Fruit fly (Drosophila melanogaster) whole organism, prepupa: ENCODE results near the gene CG7860.

Experiments
- Blimp-1 ChIP-seq: fragments of 200-800 bp; sonication (Bioruptor generic); optimal IDR thresholded peaks from 3 replicates; lab custom pipeline; 2017; ENCODE audit warnings: missing biosample characterization, missing genetic modification characterization, mild to moderate bottlenecking, moderate library complexity, missing genetic modification reagents
- CG10631 ChIP-seq: fragments of 200-800 bp; sonication (Bioruptor generic); optimal IDR thresholded peaks from 2 replicates; lab custom pipeline; 2016; ENCODE audit warnings: missing biosample characterization, missing genetic modification characterization
- CG10669 ChIP-seq: fragments of 200-800 bp; sonication (Bioruptor generic); optimal IDR thresholded peaks from 3 replicates; lab custom pipeline; 2018; ENCODE audit warnings: missing biosample characterization, mild to moderate bottlenecking, missing genetic modification characterization, moderate library complexity
- CG11294 ChIP-seq: fragments of 200-800 bp; sonication (Bioruptor generic); IDR thresholded peaks from 2 replicates; pipeline ENCODE4 v1.3.6; 2022; ENCODE audit warnings: missing biosample characterization, missing genetic modification characterization
- CG11762 ChIP-seq: fragments of 200-800 bp; sonication (Bioruptor generic); optimal IDR thresholded peaks from 3 replicates; lab custom pipeline; 2016; ENCODE audit warnings: missing biosample characterization, missing genetic modification characterization; ENCODE audit not compliant: insufficient read depth
- CG11902 ChIP-seq: fragments of 200-800 bp; sonication (Bioruptor generic); optimal IDR thresholded peaks from 3 replicates; lab custom pipeline; 2016; ENCODE audit warnings: missing biosample characterization, missing genetic modification characterization
- CG1621 ChIP-seq: fragments of 200-800 bp; sonication (Bioruptor generic); optimal IDR thresholded peaks from 3 replicates; lab custom pipeline; 2018; ENCODE audit warnings: missing biosample characterization, mild to moderate bottlenecking, missing genetic modification characterization
- CG3032 ChIP-seq: fragments of 200-800 bp; optimal IDR thresholded peaks from 2 replicates; lab custom pipeline; 2019; ENCODE audit warnings: missing biosample characterization, mild to moderate bottlenecking, missing genetic modification characterization, moderate library complexity
- CG31627 ChIP-seq: fragments of 200-800 bp; sonication (Bioruptor generic); optimal IDR thresholded peaks from 3 replicates; lab custom pipeline; 2016; ENCODE audit warnings: missing biosample characterization, missing genetic modification characterization
- CG32006 ChIP-seq: fragments of 200-800 bp; sonication (Bioruptor generic); optimal IDR thresholded peaks from 3 replicates; lab custom pipeline; 2017; ENCODE audit warnings: missing biosample characterization, mild to moderate bottlenecking, missing genetic modification characterization
- CG34406 ChIP-seq: fragments of 200-800 bp; sonication (Bioruptor generic); optimal IDR thresholded peaks from 3 replicates; lab custom pipeline; 2016; ENCODE audit warnings: missing biosample characterization, missing genetic modification characterization
- CG3919 ChIP-seq: fragments of 200-800 bp; sonication (Bioruptor generic); optimal IDR thresholded peaks from 3 replicates; lab custom pipeline; 2016; ENCODE audit warnings: missing biosample characterization, missing genetic modification characterization
- CG4318 ChIP-seq: fragments of 200-800 bp; sonication (Bioruptor generic); optimal IDR thresholded peaks from 3 replicates; lab custom pipeline; 2017; ENCODE audit warnings: missing biosample characterization, mild to moderate bottlenecking, missing genetic modification characterization
- CG6792 ChIP-seq: fragments of 200-800 bp; sonication (Bioruptor generic); optimal IDR thresholded peaks from 3 replicates; lab custom pipeline; 2016; ENCODE audit warnings: missing biosample characterization, missing genetic modification characterization
- CG6808 ChIP-seq: fragments of 200-800 bp; sonication (Bioruptor generic); optimal IDR thresholded peaks from 3 replicates; lab custom pipeline; 2017; ENCODE audit warnings: missing biosample characterization, missing genetic modification characterization, mild to moderate bottlenecking, moderate library complexity, missing genetic modification reagents
- CG8319 ChIP-seq: fragments of 200-800 bp; sonication (Bioruptor generic); optimal IDR thresholded peaks from 3 replicates; lab custom pipeline; 2016; ENCODE audit warnings: missing biosample characterization, missing genetic modification characterization
- CG8632 ChIP-seq: fragments of 200-800 bp; sonication (Bioruptor generic); optimal IDR thresholded peaks from 3 replicates; lab custom pipeline; 2016; ENCODE audit warnings: missing biosample characterization, missing genetic modification characterization
- CG9139 ChIP-seq: fragments of 200-800 bp; sonication (Bioruptor generic); optimal IDR thresholded peaks from 3 replicates; lab custom pipeline; 2017; ENCODE audit warnings: missing biosample characterization, mild to moderate bottlenecking, missing genetic modification characterization
- Eip75B ChIP-seq: fragments of 200-800 bp; sonication (Bioruptor generic); optimal IDR thresholded peaks from 3 replicates; lab custom pipeline; 2016; ENCODE audit warnings: missing biosample characterization, missing genetic modification characterization
- Eip78C ChIP-seq: fragments of 200-800 bp; sonication (Bioruptor generic); peaks from one replicate; lab custom pipeline; 2016; ENCODE audit warnings: missing biosample characterization, missing genetic modification characterization
- Eip93F ChIP-seq: fragments of 200-800 bp; sonication (Bioruptor generic); optimal IDR thresholded peaks from 2 replicates; lab custom pipeline; 2016; ENCODE audit warnings: missing biosample characterization, mild to moderate bottlenecking, missing genetic modification characterization
- Ets21C ChIP-seq: fragments of 200-800 bp; sonication (Bioruptor generic); optimal IDR thresholded peaks from 3 replicates; lab custom pipeline; 2016; ENCODE audit warnings: missing biosample characterization, missing genetic modification characterization
- Gug ChIP-seq: fragments of 200-800 bp; sonication (Bioruptor generic); IDR thresholded peaks from 2 replicates; pipeline ENCODE4 v1.3.6; 2022; ENCODE audit warnings: missing biosample characterization, missing genetic modification characterization
- Hr38 ChIP-seq: sonication (Bioruptor generic); optimal IDR thresholded peaks from 2 replicates; lab custom pipeline; 2016; ENCODE audit warnings: missing biosample characterization, missing genetic modification characterization
- Hr39 ChIP-seq: fragments of 200-800 bp; sonication (Bioruptor generic); optimal IDR thresholded peaks from 2 replicates; lab custom pipeline; 2016; ENCODE audit warnings: missing biosample characterization, missing genetic modification characterization
- Hr4 ChIP-seq: fragments of 200-800 bp; sonication (Bioruptor generic); optimal IDR thresholded peaks from 3 replicates; lab custom pipeline; 2016; ENCODE audit warnings: missing biosample characterization, missing genetic modification characterization
- Lpt ChIP-seq: fragments of 200-800 bp; sonication (Bioruptor generic); optimal IDR thresholded peaks from 3 replicates; lab custom pipeline; 2016; ENCODE audit warnings: missing biosample characterization, missing genetic modification characterization
- Met ChIP-seq: fragments of 200-800 bp; sonication (Bioruptor generic); optimal IDR thresholded peaks from 3 replicates; lab custom pipeline; 2016; ENCODE audit warnings: missing biosample characterization, missing genetic modification characterization
- OdsH ChIP-seq: fragments of 200-800 bp; sonication (Bioruptor generic); optimal IDR thresholded peaks from 3 replicates; lab custom pipeline; 2016; ENCODE audit warnings: missing biosample characterization, missing genetic modification characterization
- Smox ChIP-seq: fragments of 200-800 bp; sonication (Bioruptor generic); optimal IDR thresholded peaks from 3 replicates; lab custom pipeline; 2016; ENCODE audit warnings: missing biosample characterization, missing genetic modification characterization
- Sox102F ChIP-seq: fragments of 200-800 bp; sonication (Bioruptor generic); optimal IDR thresholded peaks from 2 replicates; lab custom pipeline; 2016; ENCODE audit warnings: missing biosample characterization, mild to moderate bottlenecking, missing genetic modification characterization
- Sox15 ChIP-seq: fragments of 200-800 bp; sonication (Bioruptor generic); optimal IDR thresholded peaks from 3 replicates; lab custom pipeline; 2016; ENCODE audit warnings: missing biosample characterization, missing genetic modification characterization
- achi ChIP-seq: fragments of 200-800 bp; sonication (Bioruptor generic); optimal IDR thresholded peaks from 3 replicates; lab custom pipeline; 2016; ENCODE audit warnings: missing biosample characterization, missing genetic modification characterization
- acj6 ChIP-seq: fragments of 200-800 bp; sonication (Bioruptor generic); optimal IDR thresholded peaks from 3 replicates; lab custom pipeline; 2016; ENCODE audit warnings: missing biosample characterization, missing genetic modification characterization
- dac ChIP-seq: fragments of 200-800 bp; sonication (Bioruptor generic); optimal IDR thresholded peaks from 2 replicates; lab custom pipeline; 2017; ENCODE audit warnings: missing biosample characterization, mild to moderate bottlenecking, missing genetic modification characterization
- dsx ChIP-seq: fragments of 200-800 bp; optimal IDR thresholded peaks from 3 replicates; lab custom pipeline; 2019; ENCODE audit warnings: missing biosample characterization, mild to moderate bottlenecking, missing genetic modification characterization, moderate library complexity; ENCODE audit not compliant: poor library complexity, severe bottlenecking
- eg ChIP-seq: fragments of 200-800 bp; sonication (Bioruptor generic); IDR thresholded peaks from 3 replicates; pipeline ENCODE4 v1.3.6; 2022; ENCODE audit warnings: missing biosample characterization, missing genetic modification characterization
- esn ChIP-seq: fragments of 200-800 bp; sonication (Bioruptor generic); optimal IDR thresholded peaks from 2 replicates; lab custom pipeline; 2016; ENCODE audit warnings: missing biosample characterization, mild to moderate bottlenecking, missing genetic modification characterization, moderate library complexity
- fd59A ChIP-seq: fragments of 200-800 bp; sonication (Bioruptor generic); optimal IDR thresholded peaks from 2 replicates; lab custom pipeline; 2017; ENCODE audit warnings: missing biosample characterization, mild to moderate bottlenecking, missing genetic modification characterization, missing genetic modification reagents
- fd85E ChIP-seq: fragments of 200-800 bp; sonication (Bioruptor generic); optimal IDR thresholded peaks from 3 replicates; lab custom pipeline; 2016; ENCODE audit warnings: missing biosample characterization, missing genetic modification characterization
- fkh ChIP-seq: fragments of 200-800 bp; sonication (Bioruptor generic); optimal IDR thresholded peaks from 3 replicates; lab custom pipeline; 2017; ENCODE audit warnings: missing biosample characterization, mild to moderate bottlenecking, missing genetic modification characterization, moderate library complexity
- lz ChIP-seq: fragments of 200-800 bp; sonication (Bioruptor generic); optimal IDR thresholded peaks from 3 replicates; lab custom pipeline; 2016; ENCODE audit warnings: missing biosample characterization, missing genetic modification characterization
- pdm3 ChIP-seq: fragments of 200-800 bp; sonication (Bioruptor generic); optimal IDR thresholded peaks from 3 replicates; lab custom pipeline; 2016; ENCODE audit warnings: missing biosample characterization, missing genetic modification characterization
- spab ChIP-seq: fragments of 200-800 bp; sonication (Bioruptor generic); optimal IDR thresholded peaks from 2 replicates; lab custom pipeline; 2017; ENCODE audit warnings: missing biosample characterization, mild to moderate bottlenecking, missing genetic modification characterization, missing genetic modification reagents
- ss ChIP-seq, 2 experiments: fragments of 200-800 bp; sonication (Bioruptor generic); optimal IDR thresholded peaks; 2 replicates in 1 of 2; 3 replicates in 1 of 2; lab custom pipeline; 2017 to 2018; ENCODE audit warnings: mild to moderate bottlenecking in 2 of 2, missing biosample characterization in 2 of 2, missing genetic modification characterization in 2 of 2, moderate library complexity in 1 of 2
- svp ChIP-seq: fragments of 200-800 bp; sonication (Bioruptor generic); peaks from one replicate; lab custom pipeline; 2016; ENCODE audit warnings: missing biosample characterization, missing genetic modification characterization
- topi ChIP-seq: fragments of 200-800 bp; sonication (Bioruptor generic); optimal IDR thresholded peaks from 3 replicates; lab custom pipeline; 2016; ENCODE audit warnings: missing biosample characterization, missing genetic modification characterization

The CG7860 gene

dm6 chrX:15539856-15540488 lies 28.8 kb upstream of the CG7860 start (continued):
- TF ChIP-seq CG11902 (GFP tag; lab: Kevin White, UChicago) (no peak), dsx (no peak), topi (peak; percentile 6), CG3919 (peak; percentile 18), Blimp-1 (GFP tag; lab: Kevin White, UChicago) (no peak), Eip75B (GFP tag; lab: Kevin White, UChicago) (peak; percentile 18), CG31627 (GFP tag; lab: Kevin White, UChicago) (no peak)
- TF ChIP-seq, all 60 proteins: peak for 14

- TF ChIP-seq esn (GFP tag; lab: Kevin White, UChicago), result peak; percentile 2
- TF ChIP-seq CG3032, result no peak
- peak; percentile 45 for TF ChIP-seq OdsH
- no peak for TF ChIP-seq Eip93F (GFP tag; lab: Kevin White, UChicago)
- no peak for TF ChIP-seq Sox102F (GFP tag; lab: Kevin White, UChicago)
- TF ChIP-seq CG9139 (GFP tag; lab: Kevin White, UChicago), result no peak
- TF ChIP-seq CG1621, result no peak
- peak; percentile 58 for TF ChIP-seq CG10631 (GFP tag; lab: Kevin White, UChicago)
- TF ChIP-seq pdm3, result peak; percentile 65
- TF ChIP-seq Gug (GFP tag; lab: Robert Waterston, UW), result peak; percentile 62; the same call in 1 of the 2 replicates
- TF ChIP-seq Ets21C, result no peak
- TF ChIP-seq CG11294, result peak; percentile 60
- TF ChIP-seq eg (GFP tag; lab: Robert Waterston, UW), result peak; percentile 79
- TF ChIP-seq Eip75B (GFP tag; lab: Kevin White, UChicago), result peak; percentile 45
- TF ChIP-seq CG10669 (GFP tag; lab: Kevin White, UChicago), result peak; percentile 40
- peak; percentile 29 for TF ChIP-seq acj6 (GFP tag; lab: Kevin White, UChicago)
- peak; percentile 23 for TF ChIP-seq Hr4 (GFP tag; lab: Kevin White, UChicago)
- peak; percentile 19 for TF ChIP-seq topi
- peak; percentile 9 for TF ChIP-seq CG8319
- no peak for TF ChIP-seq Hr38
- TF ChIP-seq svp, result peak; percentile 59
- TF ChIP-seq Hr39, result no peak
- no peak for TF ChIP-seq Blimp-1 (GFP tag; lab: Kevin White, UChicago)
- peak; percentile 7 for TF ChIP-seq Sox15
- peak; percentile 63 for TF ChIP-seq CG6792
- TF ChIP-seq CG4318 (GFP tag; lab: Kevin White, UChicago), result no peak
- TF ChIP-seq ss (GFP tag; optimal IDR thresholded peaks at IDR 0.05; lab: Kevin White, UChicago), result peak in 1 of 2 experiments; percentile 39
- TF ChIP-seq fd85E (GFP tag; lab: Kevin White, UChicago), result no peak
- TF ChIP-seq Lpt (GFP tag; lab: Kevin White, UChicago), result no peak
- TF ChIP-seq Eip78C, result peak; percentile 87
- peak; percentile 53 for TF ChIP-seq CG3919
- no peak for TF ChIP-seq Met (GFP tag; lab: Kevin White, UChicago)
- peak; percentile 11 for TF ChIP-seq CG6808
- TF ChIP-seq achi (GFP tag; lab: Kevin White, UChicago), result peak; percentile 55
- TF ChIP-seq CG31627 (GFP tag; lab: Kevin White, UChicago), result no peak
- TF ChIP-seq lz (GFP tag; lab: Kevin White, UChicago), result no peak
- peak; percentile 15 for TF ChIP-seq spab
- TF ChIP-seq dac, result no peak
- no peak for TF ChIP-seq fkh (GFP tag; lab: Kevin White, UChicago)
- TF ChIP-seq CG8632 (GFP tag; lab: Kevin White, UChicago), result peak; percentile 32
- TF ChIP-seq CG11762 (GFP tag; lab: Kevin White, UChicago), result peak; percentile 18
- no peak for TF ChIP-seq fd59A (GFP tag; lab: Kevin White, UChicago)
- peak; percentile 60 for TF ChIP-seq CG32006 (GFP tag; lab: Kevin White, UChicago)
- TF ChIP-seq CG34406, result peak; percentile 37
- TF ChIP-seq Smox (GFP tag; lab: Kevin White, UChicago), result no peak
- no peak for TF ChIP-seq CG11902 (GFP tag; lab: Kevin White, UChicago)
- no peak for TF ChIP-seq dsx
These were observed 25.2 kb upstream of the CG7860 start for dm6 chrX:15543479-15544044.
